Worm (Caenorhabditis elegans) whole organism, midembryonic: Measurements from ENCODE around the gene pals-18.
"Not testable (repeated sequence)": the region's sequence is repeated elsewhere in the genome, so short reads cannot be mapped to it uniquely, and the experiment has no call there.

Experiments used
- med-1 ChIP-seq: sonication (generic microtip); optimal IDR thresholded peaks from 2 replicates; lab custom pipeline; 2017; ENCODE audit warnings: missing genetic modification characterization, mild to moderate bottlenecking, missing compliant biosample characterization, antibody characterized with exemption, missing genetic modification reagents; ENCODE audit not compliant: insufficient read depth
- ref-1 ChIP-seq: fragments of 200-800 bp; sonication (Bioruptor generic); conservative IDR thresholded peaks from 2 replicates; pipeline ENCODE4 v1.3.6; 2022; ENCODE audit warnings: missing genetic modification reagents, missing genetic modification characterization, missing compliant biosample characterization
- ztf-23 ChIP-seq: fragments of 200-800 bp; sonication (Bioruptor generic); IDR thresholded peaks from 2 replicates; pipeline ENCODE4 v1.3.6; 2022; ENCODE audit warnings: missing genetic modification reagents, missing genetic modification characterization, missing compliant biosample characterization

- TF ChIP-seq ztf-23 (GFP tag; lab: Robert Waterston, UW); med-1; ref-1 (GFP tag; lab: Robert Waterston, UW): not testable (repeated sequence)
Observed at ce11 chrIII:1357973-1358372, 45.2 kb upstream of the pals-18 start, which contains the start of gene Y82E9BR.8.
